Fruit fly (Drosophila melanogaster) whole organism, embryonic: ENCODE results near the gene CG13069.

Source experiments
- Abd-B ChIP-seq: fragments of 200-800 bp; sonication (Bioruptor generic); optimal IDR thresholded peaks from 2 replicates; lab custom pipeline; 2018; ENCODE audit warnings: missing biosample characterization, mild to moderate bottlenecking, missing genetic modification characterization, moderate library complexity
- Asciz ChIP-seq: fragments of 200-800 bp; sonication (Bioruptor generic); optimal IDR thresholded peaks from 2 replicates; lab custom pipeline; 2017; ENCODE audit warnings: missing biosample characterization, mild to moderate bottlenecking, missing genetic modification characterization, missing genetic modification reagents
- Bgb ChIP-seq: fragments of 200-800 bp; sonication (Bioruptor generic); IDR thresholded peaks from 2 replicates; pipeline ENCODE4 v1.3.6; 2022; ENCODE audit warnings: missing biosample characterization, missing genetic modification characterization; ENCODE audit not compliant: partially characterized antibody
- CG12219 ChIP-seq: fragments of 200-800 bp; sonication (Bioruptor generic); optimal IDR thresholded peaks from 3 replicates; lab custom pipeline; 2018; ENCODE audit warnings: missing biosample characterization, mild to moderate bottlenecking, missing genetic modification characterization
- CG12769 ChIP-seq: fragments of 200-800 bp; sonication (Bioruptor generic); optimal IDR thresholded peaks from 2 replicates; lab custom pipeline; 2019; ENCODE audit warnings: missing biosample characterization, mild to moderate bottlenecking, missing genetic modification characterization, moderate library complexity
- CG13424 ChIP-seq: fragments of 200-800 bp; sonication (Bioruptor generic); optimal IDR thresholded peaks from 2 replicates; lab custom pipeline; 2019; ENCODE audit warnings: missing biosample characterization, mild to moderate bottlenecking, missing genetic modification characterization, moderate library complexity
- CG17361 ChIP-seq: fragments of 200-800 bp; sonication (Bioruptor generic); IDR thresholded peaks from 3 replicates; pipeline ENCODE4 v1.3.6; 2022; ENCODE audit warnings: missing biosample characterization, missing genetic modification characterization
- CG6254 ChIP-seq: fragments of 200-800 bp; sonication (Bioruptor generic); optimal IDR thresholded peaks from 3 replicates; lab custom pipeline; 2017; ENCODE audit warnings: mild to moderate bottlenecking, missing biosample characterization, missing genetic modification reagents, missing genetic modification characterization
- CG6272 ChIP-seq: fragments of 200-800 bp; sonication (Bioruptor generic); IDR thresholded peaks from 2 replicates; pipeline ENCODE4 v1.3.6; 2022; ENCODE audit warnings: missing biosample characterization, missing genetic modification characterization
- CG6689 ChIP-seq: fragments of 200-800 bp; sonication (Bioruptor generic); IDR thresholded peaks from 2 replicates; pipeline ENCODE4 v1.3.6; 2022; ENCODE audit warnings: missing biosample characterization, missing genetic modification characterization
- CG7786 ChIP-seq: fragments of 200-800 bp; sonication (Bioruptor generic); optimal IDR thresholded peaks from 2 replicates; lab custom pipeline; 2016; ENCODE audit warnings: missing biosample characterization, missing genetic modification characterization
- Dbx ChIP-seq: fragments of 200-800 bp; sonication (Bioruptor generic); IDR thresholded peaks from 3 replicates; pipeline ENCODE4 v1.3.6; 2022; ENCODE audit warnings: missing biosample characterization, missing genetic modification characterization
- Deaf1 ChIP-seq: fragments of 200-800 bp; optimal IDR thresholded peaks from 3 replicates; lab custom pipeline; 2019; ENCODE audit warnings: missing biosample characterization, mild to moderate bottlenecking, missing genetic modification characterization, moderate library complexity
- Dp ChIP-seq: fragments of 200-800 bp; sonication (Bioruptor generic); optimal IDR thresholded peaks from 2 replicates; lab custom pipeline; 2018; ENCODE audit warnings: missing biosample characterization, mild to moderate bottlenecking, missing genetic modification characterization, moderate library complexity
- E2f2 ChIP-seq: fragments of 200-800 bp; sonication (Bioruptor generic); IDR thresholded peaks from 2 replicates; pipeline ENCODE4 v1.3.6; 2022; ENCODE audit warnings: missing biosample characterization, missing genetic modification characterization
- Ets65A ChIP-seq: fragments of 200-800 bp; sonication (Bioruptor generic); peaks from one replicate; lab custom pipeline; 2016; ENCODE audit warnings: missing biosample characterization, missing genetic modification characterization
- Fer2 ChIP-seq: fragments of 200-800 bp; sonication (Bioruptor generic); optimal IDR thresholded peaks from 2 replicates; lab custom pipeline; 2018; ENCODE audit warnings: missing biosample characterization, mild to moderate bottlenecking, missing genetic modification characterization, moderate library complexity
- Gug ChIP-seq: fragments of 200-800 bp; sonication (Bioruptor generic); IDR thresholded peaks from 4 replicates; pipeline ENCODE4 v1.3.6; 2022; ENCODE audit warnings: missing biosample characterization, missing genetic modification characterization
- HLH4C ChIP-seq: fragments of 200-800 bp; sonication (Bioruptor generic); IDR thresholded peaks from 3 replicates; pipeline ENCODE4 v1.3.6; 2022; ENCODE audit warnings: missing biosample characterization, missing genetic modification characterization; ENCODE audit not compliant: partially characterized antibody
- Ptx1 ChIP-seq: fragments of 200-800 bp; sonication (Bioruptor generic); IDR thresholded peaks from 2 replicates; pipeline ENCODE4 v1.3.6; 2022; ENCODE audit warnings: missing biosample characterization, missing genetic modification characterization
- Six4 ChIP-seq: fragments of 200-800 bp; sonication (Bioruptor generic); optimal IDR thresholded peaks from 2 replicates; lab custom pipeline; 2016; ENCODE audit warnings: missing biosample characterization, missing genetic modification characterization
- Taf1 ChIP-seq: fragments of 200-800 bp; sonication (Bioruptor generic); IDR thresholded peaks from 2 replicates; pipeline ENCODE4 v1.3.6; 2022; ENCODE audit warnings: missing biosample characterization, missing genetic modification characterization
- Tbp ChIP-seq: fragments of >200 bp; optimal IDR thresholded peaks from 2 replicates; lab custom pipeline; 2018; ENCODE audit warnings: missing biosample characterization, missing genetic modification characterization
- Xrp1 ChIP-seq: fragments of 200-800 bp; sonication (Bioruptor generic); IDR thresholded peaks from 2 replicates; pipeline ENCODE4 v1.3.6; 2022; ENCODE audit warnings: missing biosample characterization, missing genetic modification characterization
- ac ChIP-seq: fragments of 200-800 bp; sonication (Bioruptor generic); optimal IDR thresholded peaks from 3 replicates; lab custom pipeline; 2017; ENCODE audit warnings: missing biosample characterization, mild to moderate bottlenecking, missing genetic modification characterization
- bsh ChIP-seq, 2 experiments: fragments of 200-800 bp; sonication (Bioruptor generic); optimal IDR thresholded peaks; 2 replicates each; lab custom pipeline; 2017 to 2018; ENCODE audit warnings: mild to moderate bottlenecking in 2 of 2, missing biosample characterization in 2 of 2, missing genetic modification characterization in 2 of 2, moderate library complexity in 1 of 2
- fd64A ChIP-seq: fragments of 200-800 bp; sonication (Bioruptor generic); optimal IDR thresholded peaks from 3 replicates; lab custom pipeline; 2018; ENCODE audit warnings: missing biosample characterization, mild to moderate bottlenecking, missing genetic modification characterization
- gem ChIP-seq: fragments of 200-800 bp; sonication (Bioruptor generic); optimal IDR thresholded peaks from 2 replicates; lab custom pipeline; 2019; ENCODE audit warnings: missing biosample characterization, mild to moderate bottlenecking, missing genetic modification characterization, moderate library complexity
- grn ChIP-seq: fragments of 200-800 bp; sonication (Bioruptor generic); optimal IDR thresholded peaks from 3 replicates; lab custom pipeline; 2017; ENCODE audit warnings: missing biosample characterization, missing genetic modification characterization
- inv ChIP-seq: fragments of 200-800 bp; sonication (Bioruptor generic); IDR thresholded peaks from 2 replicates; pipeline ENCODE4 v1.3.6; 2022; ENCODE audit warnings: missing biosample characterization, missing genetic modification characterization; ENCODE audit not compliant: partially characterized antibody
- lmd ChIP-seq: fragments of 200-800 bp; sonication (Bioruptor generic); IDR thresholded peaks from 2 replicates; pipeline ENCODE4 v1.3.6; 2022; ENCODE audit warnings: missing biosample characterization, missing genetic modification characterization
- nerfin-1 ChIP-seq: fragments of 200-800 bp; sonication (Bioruptor generic); optimal IDR thresholded peaks from 3 replicates; lab custom pipeline; 2019; ENCODE audit warnings: missing biosample characterization, mild to moderate bottlenecking, missing genetic modification characterization, moderate library complexity
- nmo ChIP-seq: fragments of 200-800 bp; sonication (Bioruptor generic); optimal IDR thresholded peaks from 2 replicates; lab custom pipeline; 2018; ENCODE audit warnings: missing biosample characterization, mild to moderate bottlenecking, missing genetic modification characterization, moderate library complexity
- nom ChIP-seq: fragments of 200-800 bp; sonication (Bioruptor generic); optimal IDR thresholded peaks from 2 replicates; lab custom pipeline; 2017; ENCODE audit warnings: missing biosample characterization, missing genetic modification characterization, mild to moderate bottlenecking, moderate library complexity, missing genetic modification reagents
- pan ChIP-seq, 4 experiments: fragments of >200 bp in 3 of 4; fragments of 200-800 bp in 1 of 4; sonication (Bioruptor generic) in 1 of 4; optimal IDR thresholded peaks in 3 of 4; IDR thresholded peaks in 1 of 4; 2 replicates each; pipeline versions ENCODE4 v1.3.6 to Lab custom; 2017 to 2022; ENCODE audit warnings: missing biosample characterization in 2 of 4, missing genetic modification characterization in 2 of 4, mixed read lengths in 1 of 4
- prd ChIP-seq, 3 experiments: fragments of >200 bp in 2 of 3; fragments of 200-800 bp in 1 of 3; sonication (Bioruptor generic) in 1 of 3; optimal IDR thresholded peaks in 2 of 3; IDR thresholded peaks in 1 of 3; 2 replicates in 2 of 3; 3 replicates in 1 of 3; pipeline versions ENCODE4 v1.3.6 to Lab custom; 2017 to 2022; ENCODE audit warnings: missing biosample characterization in 1 of 3, missing genetic modification characterization in 1 of 3
- ranshi ChIP-seq: fragments of 200-800 bp; sonication (Bioruptor generic); IDR thresholded peaks from 2 replicates; pipeline ENCODE4 v1.3.6; 2022; ENCODE audit warnings: missing biosample characterization, missing genetic modification characterization
- scrt ChIP-seq: fragments of 200-800 bp; sonication (Bioruptor generic); optimal IDR thresholded peaks from 2 replicates; lab custom pipeline; 2018; ENCODE audit warnings: missing biosample characterization, mild to moderate bottlenecking, missing genetic modification characterization, moderate library complexity
- sna ChIP-seq: fragments of 200-800 bp; sonication (Bioruptor generic); IDR thresholded peaks from 2 replicates; pipeline ENCODE4 v1.3.6; 2022; ENCODE audit warnings: missing biosample characterization, missing genetic modification characterization; ENCODE audit not compliant: partially characterized antibody
- sqz ChIP-seq: fragments of 200-800 bp; sonication (Bioruptor generic); optimal IDR thresholded peaks from 3 replicates; lab custom pipeline; 2018; ENCODE audit warnings: missing biosample characterization, mild to moderate bottlenecking, missing genetic modification characterization
- tap ChIP-seq: fragments of 200-800 bp; optimal IDR thresholded peaks from 3 replicates; lab custom pipeline; 2019; ENCODE audit warnings: missing biosample characterization, mild to moderate bottlenecking, missing genetic modification characterization, moderate library complexity
- tx ChIP-seq: fragments of 200-800 bp; sonication (Bioruptor generic); optimal IDR thresholded peaks from 2 replicates; lab custom pipeline; 2016; ENCODE audit warnings: missing biosample characterization, missing genetic modification characterization
- zen2 ChIP-seq: fragments of 200-800 bp; sonication (Bioruptor generic); IDR thresholded peaks from 3 replicates; pipeline ENCODE4 v1.3.6; 2022; ENCODE audit warnings: missing biosample characterization, missing genetic modification characterization; ENCODE audit not compliant: partially characterized antibody

Gene CG13069

dm6 chr3L:16257118-16257627 lies 8.0 kb upstream of the CG13069 start, which contains the start of gene CG13054:
Gene CG13054 (minus strand): TSS chr3L:16257191.
- TF ChIP-seq scrt (GFP tag; lab: Kevin White, UChicago) (peak; percentile 92), Tbp (GFP tag; lab: Kevin White, UChicago) (no peak), ranshi (GFP tag; lab: Robert Waterston, UW) (no peak), Ptx1 (GFP tag; lab: Robert Waterston, UW) (no peak), Dbx (GFP tag; lab: Robert Waterston, UW) (0 out of 3 replicates have a peak, but pooled peaks have one; percentile 25), Dp (GFP tag; lab: Kevin White, UChicago) (no peak), Gug (GFP tag; lab: Robert Waterston, UW) (no peak), E2f2 (GFP tag; lab: Robert Waterston, UW) (no peak), Ets65A (GFP tag; lab: Kevin White, UChicago) (peak; percentile 30), CG12219 (no peak), sna (GFP tag; lab: Robert Waterston, UW) (no peak), nerfin-1 (tag; lab: Kevin White, UChicago) (no peak), ac (no peak), CG13424 (tag; lab: Kevin White, UChicago) (no peak), Taf1 (GFP tag; lab: Robert Waterston, UW) (no peak), grn (no peak), Six4 (GFP tag; lab: Kevin White, UChicago) (no peak), Abd-B (no peak), Bgb (GFP tag; lab: Robert Waterston, UW) (0 out of 2 replicates have a peak, but pooled peaks have one; percentile 19), fd64A (GFP tag; lab: Kevin White, UChicago) (no peak), sqz (GFP tag; lab: Kevin White, UChicago) (no peak), Deaf1 (peak; percentile 97), HLH4C (GFP tag; lab: Robert Waterston, UW) (0 out of 3 replicates have a peak, but pooled peaks have one; percentile 10)

- no peak for TF ChIP-seq pan (optimal IDR thresholded peaks at IDR 0.05; lab: Kevin White, UChicago)
- no peak for TF ChIP-seq pan (GFP tag; optimal IDR thresholded peaks at IDR 0.05 in 1 of 2, IDR thresholded peaks at IDR 0.05 in 1 of 2)
- peak in 1 of 2 experiments; percentile 55 for TF ChIP-seq bsh (GFP tag; optimal IDR thresholded peaks at IDR 0.05; lab: Kevin White, UChicago)
- TF ChIP-seq CG12769 (tag; lab: Kevin White, UChicago): no peak
- TF ChIP-seq tx: no peak
- TF ChIP-seq nom: peak; percentile 37
- no peak for TF ChIP-seq CG6254 (GFP tag; lab: Kevin White, UChicago)
These were observed 5.6 kb upstream of the CG13069 start, which contains the start of gene CG13053 for dm6 chr3L:16259552-16259951. Gene CG13053 (minus strand): TSS chr3L:16259722.

- TF ChIP-seq inv (GFP tag; lab: Robert Waterston, UW): no peak
- TF ChIP-seq prd (optimal IDR thresholded peaks at IDR 0.05; lab: Kevin White, UChicago): no peak
- no peak for TF ChIP-seq prd (GFP tag; IDR thresholded peaks at IDR 0.05; lab: Robert Waterston, UW)
- no peak for TF ChIP-seq Asciz (GFP tag; lab: Kevin White, UChicago)
- TF ChIP-seq nmo (GFP tag; lab: Kevin White, UChicago): no peak
- TF ChIP-seq Ptx1 (GFP tag; lab: Robert Waterston, UW): no peak
- TF ChIP-seq lmd: no peak
- TF ChIP-seq gem (tag; lab: Kevin White, UChicago): no peak
- no peak for TF ChIP-seq tap (tag; lab: Kevin White, UChicago)
- TF ChIP-seq CG6689: no peak
- TF ChIP-seq CG17361: no peak
- no peak for TF ChIP-seq Fer2 (tag; lab: Kevin White, UChicago)
- TF ChIP-seq CG7786 (GFP tag; lab: Kevin White, UChicago): no peak
- TF ChIP-seq CG6272 (GFP tag; lab: Robert Waterston, UW): no peak
- no peak for TF ChIP-seq Xrp1 (GFP tag; lab: Robert Waterston, UW)
- TF ChIP-seq zen2 (GFP tag; lab: Robert Waterston, UW): no peak
These were observed 3.7 kb upstream of the CG13069 start, which contains the start of gene CG34247 for dm6 chr3L:16261505-16261904. Gene CG34247 (minus strand): TSS chr3L:16261605.
